Worm (Caenorhabditis elegans): Measurements from ENCODE around the gene dpyd-1.

The dpyd-1 gene

DNA sequence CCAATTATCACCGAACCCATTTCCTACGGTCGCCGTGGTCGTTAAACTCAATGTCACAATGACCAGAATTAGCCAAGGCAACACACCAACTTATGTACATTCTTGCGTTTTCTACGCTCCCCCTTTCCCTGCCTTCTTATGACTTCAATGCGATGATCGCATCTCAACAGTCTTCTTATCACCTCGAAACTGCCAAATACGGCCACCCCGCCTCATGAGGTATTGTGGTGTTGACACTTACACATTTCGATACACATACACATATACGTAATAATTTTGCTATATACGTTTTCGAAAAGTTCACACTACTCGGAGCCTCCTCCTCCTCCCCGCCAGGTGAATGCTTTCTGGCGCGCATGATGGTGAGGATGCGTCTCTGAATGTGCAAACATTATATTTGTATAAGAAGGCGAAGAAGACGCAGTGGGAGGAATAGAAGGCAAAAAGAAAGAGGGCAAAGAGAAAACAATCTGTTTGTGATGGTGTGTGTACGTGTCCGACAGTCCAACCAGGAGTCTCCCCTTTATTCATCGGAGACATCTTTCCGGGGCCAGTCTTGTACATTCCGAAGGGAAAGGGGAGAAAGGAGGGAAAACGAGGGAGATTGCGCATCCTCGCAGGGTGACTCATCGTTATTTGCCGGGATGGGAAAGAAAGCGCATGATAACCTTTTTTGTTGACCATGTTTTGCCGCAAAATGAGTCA is 12.4 kb downstream of the dpyd-1 start (continued):
- TF ChIP-seq eyg-1 (tag; optimal IDR thresholded peaks at IDR 0.05) (no peak), nfya-1 (tag; optimal IDR thresholded peaks at IDR 0.05) (peak; percentile 52), ceh-9 (tag; optimal IDR thresholded peaks at IDR 0.05) (no peak), ceh-31 (tag; optimal IDR thresholded peaks at IDR 0.05) (no peak), dve-1 (tag; optimal IDR thresholded peaks at IDR 0.05) (no peak), madf-2 (tag; optimal IDR thresholded peaks at IDR 0.05) (no peak), ref-2 (tag; optimal IDR thresholded peaks at IDR 0.05) (peak; percentile 58), sox-4 (tag; optimal IDR thresholded peaks at IDR 0.05) (no peak), ceh-14 (tag; optimal IDR thresholded peaks at IDR 0.05) (no peak), ceh-19 (GFP tag; optimal IDR thresholded peaks at IDR 0.05) (peak; percentile 44), sdc-2 (tag; optimal IDR thresholded peaks at IDR 0.05) (peak; percentile 51), F13H6.1 (tag; optimal IDR thresholded peaks at IDR 0.05) (peak; percentile 38), unc-42 (tag; optimal IDR thresholded peaks at IDR 0.05) (no peak), elt-4 (tag; optimal IDR thresholded peaks at IDR 0.05) (no peak), hlh-6 (tag; optimal IDR thresholded peaks at IDR 0.05) (no peak), odd-2 (tag; optimal IDR thresholded peaks at IDR 0.05) (no peak), ceh-45 (GFP tag; IDR thresholded peaks at IDR 0.05) (no peak), nhr-232 (tag; optimal IDR thresholded peaks at IDR 0.05) (no peak), ttx-3 (tag; optimal IDR thresholded peaks at IDR 0.05) (no peak), pax-1 (tag; optimal IDR thresholded peaks at IDR 0.05) (no peak), pha-2 (tag; optimal IDR thresholded peaks at IDR 0.05) (peak; percentile 55), ahr-1 (tag; optimal IDR thresholded peaks at IDR 0.05) (no peak), pqm-1 (tag; optimal IDR thresholded peaks at IDR 0.05) (peak; percentile 64), ceh-22 (tag; optimal IDR thresholded peaks at IDR 0.05) (no peak), unc-55 (GFP tag; optimal IDR thresholded peaks at IDR 0.05) (no peak), ztf-16 (tag; optimal IDR thresholded peaks at IDR 0.05) (no peak)

DNA sequence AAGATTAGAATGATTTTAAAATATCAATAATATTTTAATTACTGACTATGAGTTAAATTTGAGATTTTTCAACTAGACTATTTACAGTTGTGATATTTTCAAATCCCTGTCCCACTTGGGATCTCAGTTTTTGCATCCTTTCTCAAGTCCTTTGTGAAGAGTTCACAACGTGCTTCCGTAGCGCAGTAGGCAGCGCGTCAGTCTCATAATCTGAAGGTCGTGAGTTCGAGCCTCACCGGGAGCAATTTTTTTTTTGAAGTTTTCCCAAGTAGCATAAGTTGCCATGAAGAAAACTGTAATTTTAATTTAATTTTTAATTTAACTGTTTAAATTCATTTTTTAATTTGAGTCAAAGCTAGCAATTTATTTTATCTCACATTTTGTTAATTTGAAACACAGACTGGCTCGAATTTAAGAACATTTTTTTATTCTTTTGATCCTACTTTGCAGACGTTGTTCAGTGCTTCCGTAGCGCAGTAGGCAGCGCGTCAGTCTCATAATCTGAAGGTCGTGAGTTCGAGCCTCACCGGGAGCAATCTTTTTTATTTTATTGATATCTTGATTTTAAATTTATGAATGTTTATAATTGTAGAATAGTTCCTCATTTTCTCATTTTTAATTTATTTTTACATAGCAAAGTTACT is 17.7 kb downstream of the dpyd-1 start:
- TF ChIP-seq C38D4.7 (GFP tag; optimal IDR thresholded peaks at IDR 0.05) (peak; percentile 11), ceh-34 (tag; optimal IDR thresholded peaks at IDR 0.05) (no peak)

DNA sequence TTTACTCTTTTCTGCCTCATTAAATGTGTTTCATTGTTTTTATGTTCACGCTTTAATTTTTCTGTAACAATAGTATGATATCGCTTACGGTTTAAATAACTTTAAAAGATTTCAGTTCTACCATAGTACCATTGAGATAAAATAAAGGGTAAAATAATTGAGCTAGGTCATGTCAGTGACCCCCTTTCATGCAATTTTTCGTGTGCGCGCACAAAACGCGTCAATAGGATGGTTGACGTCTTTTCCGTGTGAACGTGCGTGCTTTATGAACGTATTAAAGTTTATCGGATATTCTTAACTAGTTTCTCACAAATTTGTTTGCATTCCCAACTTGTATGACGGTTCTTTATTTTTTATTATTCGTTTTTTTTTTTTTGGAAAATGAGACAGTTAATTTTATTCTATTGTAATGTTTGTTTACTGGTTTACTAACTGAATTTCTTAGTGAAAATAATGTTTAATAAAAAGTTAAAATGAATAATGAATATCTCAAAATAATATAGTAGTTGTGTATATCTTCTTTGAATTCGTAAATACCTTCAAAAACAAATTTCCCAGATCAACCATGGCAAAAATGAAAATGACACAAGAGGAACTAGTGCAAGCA is 18.4 kb downstream of the dpyd-1 start, which contains the start of gene C25F6.1:
TSS of gene C25F6.1 (plus strand) at position 557 of the 607 bp plus-strand sequence.
- no peak for TF ChIP-seq ceh-19 (GFP tag; optimal IDR thresholded peaks at IDR 0.05)
- no peak for TF ChIP-seq ztf-16 (tag; optimal IDR thresholded peaks at IDR 0.05)
- no peak for TF ChIP-seq gmeb-2 (tag; optimal IDR thresholded peaks at IDR 0.05)

DNA sequence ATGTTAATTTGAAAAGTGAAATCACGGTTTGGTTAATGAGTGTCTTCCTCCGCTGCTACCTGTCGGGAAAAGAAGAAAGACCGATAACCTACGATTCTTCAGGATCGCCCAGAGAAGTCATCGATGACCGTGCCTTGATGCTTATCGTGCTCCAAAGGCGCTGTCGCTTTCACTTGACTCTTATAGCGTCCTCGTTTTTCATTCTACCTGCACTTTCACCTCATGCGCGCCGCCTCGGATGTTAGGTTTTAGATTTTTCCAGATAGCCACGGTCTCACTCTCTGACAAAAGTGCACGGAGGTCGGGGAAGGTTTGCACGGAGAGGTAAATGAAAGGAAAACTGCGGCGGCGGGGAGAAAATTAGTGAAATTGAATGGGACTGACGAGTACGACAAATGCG is 21.2 kb downstream of the dpyd-1 start:
- no peak for TF ChIP-seq ama-1 (optimal IDR thresholded peaks at IDR 0.05)
- no peak for TF ChIP-seq ceh-48 (tag; optimal IDR thresholded peaks at IDR 0.05)
- TF ChIP-seq gmeb-2 (tag; optimal IDR thresholded peaks at IDR 0.05), result no peak
- TF ChIP-seq pha-4 (tag; optimal IDR thresholded peaks at IDR 0.05), result no peak
- no peak for TF ChIP-seq ceh-24 (tag; optimal IDR thresholded peaks at IDR 0.05)
- TF ChIP-seq hlh-6 (tag; optimal IDR thresholded peaks at IDR 0.05), result no peak
- TF ChIP-seq sdc-2 (tag; optimal IDR thresholded peaks at IDR 0.05), result no peak
- TF ChIP-seq syd-9 (tag; optimal IDR thresholded peaks at IDR 0.05), result no peak
- no peak for TF ChIP-seq ets-4 (tag; optimal IDR thresholded peaks at IDR 0.05)
- no peak for TF ChIP-seq T23F11.4 (GFP tag; optimal IDR thresholded peaks at IDR 0.05)
- TF ChIP-seq pat-9 (tag; optimal IDR thresholded peaks at IDR 0.05), result no peak
- no peak for TF ChIP-seq ref-2 (tag; optimal IDR thresholded peaks at IDR 0.05)
- no peak for TF ChIP-seq ceh-34 (tag; optimal IDR thresholded peaks at IDR 0.05)
- TF ChIP-seq hlh-30 (tag; optimal IDR thresholded peaks at IDR 0.05; ENCODE audit: insufficient read depth), result no peak
- TF ChIP-seq ahr-1 (tag; optimal IDR thresholded peaks at IDR 0.05), result no peak
- TF ChIP-seq fax-1 (tag; optimal IDR thresholded peaks at IDR 0.05), result no peak
